Fruit fly (Drosophila melanogaster) Kc167 (cell line): ENCODE data around the gene SCCRO4.

ENCODE experiments used
- Myc ChIP-seq: fragments of >200 bp; optimal IDR thresholded peaks from 2 replicates; lab custom pipeline; 2017; ENCODE audit warnings: missing external identifiers
- ttk ChIP-seq: sonication (Bioruptor generic); optimal IDR thresholded peaks from 2 replicates; lab custom pipeline; 2017; ENCODE audit warnings: missing external identifiers

DNA sequence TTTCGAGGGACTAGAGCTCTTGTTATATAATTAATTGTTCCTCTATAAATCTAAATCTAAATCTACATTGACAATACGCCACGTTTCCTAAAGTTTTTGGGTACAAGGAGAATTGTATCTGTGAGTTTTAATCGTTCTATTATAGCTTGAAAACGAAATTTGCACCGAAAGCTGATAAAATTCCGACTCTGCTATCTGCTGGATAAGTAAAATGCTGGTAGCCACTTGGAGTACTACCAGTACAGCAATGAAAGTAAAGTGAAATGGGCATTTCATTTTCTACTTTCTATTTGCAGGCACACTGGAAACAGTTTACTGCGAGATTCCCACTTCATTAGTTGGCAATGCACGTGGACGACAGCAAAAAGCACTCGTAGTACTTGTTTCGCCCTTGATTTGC is 53.9 kb downstream of the SCCRO4 start, which contains the start of gene CG5618:
- no peak for TF ChIP-seq ttk (lab: Kevin White, UChicago)
- no peak for TF ChIP-seq Myc (lab: Kevin White, UChicago)
